Worm (Caenorhabditis elegans) whole organism, late embryonic: ENCODE data around the gene clec-58.

Source experiments
- fkh-10 ChIP-seq: fragments of 150-350 bp; optimal IDR thresholded peaks from 2 replicates; lab custom pipeline; 2014; ENCODE audit warnings: missing biosample characterization, missing genetic modification reagents, missing genetic modification characterization
- pha-4 ChIP-seq: fragments of 150-350 bp; optimal IDR thresholded peaks from 2 replicates; lab custom pipeline; 2018; ENCODE audit warnings: missing biosample characterization, missing genetic modification reagents, missing genetic modification characterization

DNA sequence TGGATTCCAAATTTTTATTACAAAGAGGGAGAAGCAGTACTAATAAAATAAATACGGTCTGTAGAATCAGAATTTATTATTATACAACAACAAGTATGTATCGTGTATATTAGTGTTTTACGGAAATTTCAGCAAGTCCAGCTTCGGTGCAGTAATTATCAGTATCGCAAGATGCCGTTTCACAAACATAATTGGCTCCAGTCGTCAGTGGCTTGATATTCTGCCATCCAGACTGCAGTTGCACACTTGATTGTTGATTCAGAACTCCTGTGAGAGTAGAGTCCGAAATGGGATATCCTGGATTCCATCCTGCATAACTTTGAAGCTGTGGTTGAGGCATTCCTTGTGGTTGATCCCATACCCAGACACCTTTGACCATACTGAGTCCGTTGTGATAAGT, 4.1 kb upstream of the clec-58 start:
- TF ChIP-seq fkh-10 (GFP tag; lab: Kevin White, UChicago) (no peak), pha-4 (tag; lab: Kevin White, UChicago) (no peak)
